Worm (Caenorhabditis elegans) whole organism, young adult: ENCODE data around the gene F21C10.7.

Source experiments
- F22D6.2 ChIP-seq: sonication (generic microtip); optimal IDR thresholded peaks from 2 replicates; lab custom pipeline; 2016; ENCODE audit warnings: mild to moderate bottlenecking, missing genetic modification characterization, missing compliant biosample characterization
- Y53G8AR.9 ChIP-seq: fragments of 200-800 bp; sonication (Bioruptor generic); conservative IDR thresholded peaks from 2 replicates; pipeline ENCODE4 v1.3.6; 2022; ENCODE audit warnings: missing genetic modification reagents, missing genetic modification characterization, missing compliant biosample characterization
- ama-1 ChIP-seq, 3 experiments: fragments of 150-350 bp in 1 of 3; sonication (generic microtip) in 2 of 3; optimal IDR thresholded peaks; 2 replicates each; lab custom pipeline; 2014 to 2018; ENCODE audit warnings: missing biosample characterization in 2 of 3, missing genetic modification characterization in 2 of 3, missing genetic modification reagents in 2 of 3
- cebp-2 ChIP-seq: fragments of 200-800 bp; sonication (Bioruptor generic); IDR thresholded peaks from 2 replicates; pipeline ENCODE4 v1.3.6; 2022; ENCODE audit warnings: missing genetic modification characterization, missing compliant biosample characterization
- dox-1 ChIP-seq: fragments of 200-800 bp; sonication (Bioruptor generic); IDR thresholded peaks from 2 replicates; pipeline ENCODE4 v1.3.6; 2022; ENCODE audit warnings: missing genetic modification reagents, missing genetic modification characterization, missing compliant biosample characterization
- fkh-3 ChIP-seq: sonication (generic microtip); optimal IDR thresholded peaks from 2 replicates; lab custom pipeline; 2016; ENCODE audit warnings: mild to moderate bottlenecking, missing genetic modification characterization, missing compliant biosample characterization
- gei-17 ChIP-seq: fragments of 200-800 bp; sonication (Bioruptor generic); optimal IDR thresholded peaks from 2 replicates; lab custom pipeline; 2018; ENCODE audit warnings: mild to moderate bottlenecking, missing genetic modification characterization, missing compliant biosample characterization
- rec-8 ChIP-seq, 2 experiments: sonication (generic microtip); optimal IDR thresholded peaks; 2 replicates each; lab custom pipeline; 2016; ENCODE audit warnings: mild to moderate bottlenecking in 2 of 2, missing genetic modification characterization in 2 of 2, missing genetic modification reagents in 2 of 2, missing genotype in 2 of 2, missing biosample characterization in 1 of 2, missing compliant biosample characterization in 1 of 2, moderate library complexity in 1 of 2
- sea-2 ChIP-seq: fragments of 200-800 bp; sonication (Bioruptor generic); IDR thresholded peaks from 2 replicates; pipeline ENCODE4 v1.3.6; 2022; ENCODE audit warnings: missing genetic modification characterization, missing compliant biosample characterization
- snpc-3.4 ChIP-seq: sonication (generic microtip); optimal IDR thresholded peaks from 2 replicates; lab custom pipeline; 2017; ENCODE audit warnings: missing genetic modification characterization, mild to moderate bottlenecking, missing compliant biosample characterization, antibody characterized with exemption, moderate library complexity, missing genotype, missing genetic modification reagents
- snpc-4 ChIP-seq, 5 experiments: fragments of 150-350 bp in 1 of 5; sonication (generic microtip) in 4 of 5; optimal IDR thresholded peaks; 2 replicates each; lab custom pipeline; 2014 to 2018; ENCODE audit warnings: missing genetic modification characterization in 5 of 5, missing biosample characterization in 3 of 5, antibody characterized with exemption in 2 of 5, mild to moderate bottlenecking in 2 of 5, missing compliant biosample characterization in 2 of 5, missing genotype in 2 of 5, moderate library complexity in 2 of 5, missing genetic modification reagents in 1 of 5
- tbp1 ChIP-seq: fragments of 200-800 bp; sonication (Bioruptor generic); optimal IDR thresholded peaks from 2 replicates; lab custom pipeline; 2018; ENCODE audit warnings: mild to moderate bottlenecking, missing genetic modification characterization, missing compliant biosample characterization
- unc-62 ChIP-seq: fragments of 150-350 bp; optimal IDR thresholded peaks from 2 replicates; lab custom pipeline; 2014; ENCODE audit warnings: missing biosample characterization, missing genetic modification reagents, missing genetic modification characterization

DNA sequence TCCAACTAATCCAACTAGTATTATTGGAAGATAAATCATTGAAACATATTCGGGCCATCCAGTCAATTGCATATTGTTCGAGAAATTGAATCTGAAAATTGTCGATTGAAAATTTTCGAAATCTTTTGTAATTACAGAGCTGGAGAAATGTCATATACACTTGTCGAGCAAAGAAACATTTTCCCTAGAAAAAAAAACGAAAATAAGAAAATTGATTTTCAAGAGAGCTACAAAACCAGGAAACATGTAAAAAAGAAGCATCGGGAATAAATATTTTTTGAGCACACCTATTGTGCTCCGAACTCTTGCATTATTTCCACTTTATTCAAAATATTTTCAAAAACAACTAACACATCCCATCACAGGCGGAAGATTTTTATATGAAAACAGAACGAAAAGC, 11.5 kb upstream of the F21C10.7 start, which contains the start of gene frpr-6:
- TF ChIP-seq sea-2 (no peak), tbp1 (GFP tag; lab: Kevin White, UChicago) (no peak), F22D6.2 (tag; lab: Kevin White, UChicago) (no peak), cebp-2 (no peak), dox-1 (GFP tag; lab: Robert Waterston, UW) (no peak), unc-62 (GFP tag; lab: Kevin White, UChicago) (no peak), snpc-3.4 (tag; lab: Kevin White, UChicago) (no peak), fkh-3 (tag; lab: Kevin White, UChicago) (no peak), gei-17 (GFP tag; lab: Kevin White, UChicago) (no peak), Y53G8AR.9 (GFP tag; lab: Robert Waterston, UW) (no peak), ama-1 (optimal IDR thresholded peaks at IDR 0.05; lab: Kevin White, UChicago) (no peak), ama-1 (GFP tag; optimal IDR thresholded peaks at IDR 0.05; lab: Kevin White, UChicago) (no peak), snpc-4 (GFP tag; optimal IDR thresholded peaks at IDR 0.05; lab: Kevin White, UChicago) (no peak), snpc-4 (tag; optimal IDR thresholded peaks at IDR 0.05; lab: Kevin White, UChicago) (no peak), rec-8 (tag; optimal IDR thresholded peaks at IDR 0.05; lab: Kevin White, UChicago) (no peak)
